Fruit fly (Drosophila melanogaster) whole organism, embryonic: ENCODE results near the gene Amun.
A peak's percentile ranks its signal among the peaks of the same experiment; 100 is the strongest.

ENCODE experiments used
- Atf3 ChIP-seq: fragments of 200-800 bp; sonication (Bioruptor generic); optimal IDR thresholded peaks from 3 replicates; lab custom pipeline; 2016; ENCODE audit warnings: missing biosample characterization, missing genetic modification characterization
- CG10321 ChIP-seq: fragments of 200-800 bp; sonication (Bioruptor generic); IDR thresholded peaks from 2 replicates; pipeline ENCODE4 v1.3.6; 2022; ENCODE audit warnings: missing biosample characterization, missing genetic modification characterization
- CG10654 ChIP-seq: fragments of 200-800 bp; sonication (Bioruptor generic); optimal IDR thresholded peaks from 2 replicates; lab custom pipeline; 2016; ENCODE audit warnings: missing biosample characterization, missing genetic modification characterization
- CG11695 ChIP-seq: fragments of 200-800 bp; sonication (Bioruptor generic); IDR thresholded peaks from 3 replicates; pipeline ENCODE4 v1.3.6; 2022; ENCODE audit warnings: missing biosample characterization, missing genetic modification characterization
- CG12104 ChIP-seq: fragments of 200-800 bp; sonication (Bioruptor generic); optimal IDR thresholded peaks from 3 replicates; lab custom pipeline; 2016; ENCODE audit warnings: missing biosample characterization, missing genetic modification characterization
- CG12155 ChIP-seq: fragments of 200-800 bp; sonication (Bioruptor generic); optimal IDR thresholded peaks from 3 replicates; lab custom pipeline; 2016; ENCODE audit warnings: missing biosample characterization, missing genetic modification characterization
- CG1233 ChIP-seq: fragments of 200-800 bp; sonication (Bioruptor generic); optimal IDR thresholded peaks from 4 replicates; lab custom pipeline; 2018; ENCODE audit warnings: missing biosample characterization, mild to moderate bottlenecking, missing genetic modification characterization
- CG17361 ChIP-seq: fragments of 200-800 bp; sonication (Bioruptor generic); IDR thresholded peaks from 3 replicates; pipeline ENCODE4 v1.3.6; 2022; ENCODE audit warnings: missing biosample characterization, missing genetic modification characterization
- CG30403 ChIP-seq: fragments of 200-800 bp; sonication (Bioruptor generic); optimal IDR thresholded peaks from 3 replicates; lab custom pipeline; 2016; ENCODE audit warnings: missing biosample characterization, missing genetic modification characterization
- CG31365 ChIP-seq: fragments of 200-800 bp; sonication (Bioruptor generic); optimal IDR thresholded peaks from 2 replicates; lab custom pipeline; 2018; ENCODE audit warnings: missing biosample characterization, mild to moderate bottlenecking, missing genetic modification characterization
- CG3838 ChIP-seq: fragments of 200-800 bp; sonication (Bioruptor generic); optimal IDR thresholded peaks from 3 replicates; lab custom pipeline; 2016; ENCODE audit warnings: missing biosample characterization, missing genetic modification characterization
- CG4328 ChIP-seq: fragments of 200-800 bp; sonication (Bioruptor generic); optimal IDR thresholded peaks from 3 replicates; lab custom pipeline; 2017; ENCODE audit warnings: missing biosample characterization, missing genetic modification reagents, missing genetic modification characterization
- CG4707 ChIP-seq: fragments of 200-800 bp; sonication (Bioruptor generic); optimal IDR thresholded peaks from 2 replicates; lab custom pipeline; 2018; ENCODE audit warnings: missing biosample characterization, mild to moderate bottlenecking, missing genetic modification characterization, moderate library complexity
- CG5953 ChIP-seq: fragments of 200-800 bp; sonication (Bioruptor generic); IDR thresholded peaks from 2 replicates; pipeline ENCODE4 v1.3.6; 2022; ENCODE audit warnings: missing biosample characterization, missing genetic modification characterization
- CG6175 ChIP-seq: fragments of 200-800 bp; sonication (Bioruptor generic); IDR thresholded peaks from 3 replicates; pipeline ENCODE4 v1.3.6; 2022; ENCODE audit warnings: missing biosample characterization, missing genetic modification characterization
- CG7271 ChIP-seq: fragments of 200-800 bp; sonication (Bioruptor generic); optimal IDR thresholded peaks from 2 replicates; lab custom pipeline; 2018; ENCODE audit warnings: missing biosample characterization, mild to moderate bottlenecking, missing genetic modification characterization, moderate library complexity
- CG7357 ChIP-seq: fragments of 200-800 bp; sonication (Bioruptor generic); IDR thresholded peaks from 3 replicates; pipeline ENCODE4 v1.3.6; 2022; ENCODE audit warnings: missing biosample characterization, missing genetic modification characterization
- CG8478 ChIP-seq: fragments of >200 bp; optimal IDR thresholded peaks from 2 replicates; lab custom pipeline; 2018
- CG9817 ChIP-seq: fragments of 200-800 bp; sonication (Bioruptor generic); optimal IDR thresholded peaks from 2 replicates; lab custom pipeline; 2018; ENCODE audit warnings: missing biosample characterization, mild to moderate bottlenecking, missing genetic modification characterization, moderate library complexity
- Dp ChIP-seq: fragments of 200-800 bp; sonication (Bioruptor generic); optimal IDR thresholded peaks from 2 replicates; lab custom pipeline; 2018; ENCODE audit warnings: missing biosample characterization, mild to moderate bottlenecking, missing genetic modification characterization, moderate library complexity
- Dref ChIP-seq: fragments of 200-800 bp; sonication (Bioruptor generic); IDR thresholded peaks from 2 replicates; pipeline ENCODE4 v1.3.6; 2022; ENCODE audit warnings: missing biosample characterization, missing genetic modification characterization
- H2.0 ChIP-seq: fragments of 200-800 bp; sonication (Bioruptor generic); IDR thresholded peaks from 2 replicates; pipeline ENCODE4 v1.3.6; 2022; ENCODE audit warnings: missing biosample characterization, missing genetic modification characterization
- Hand ChIP-seq: fragments of 200-800 bp; sonication (Bioruptor generic); optimal IDR thresholded peaks from 2 replicates; lab custom pipeline; 2017; ENCODE audit warnings: mild to moderate bottlenecking, missing biosample characterization, missing genetic modification reagents, missing genetic modification characterization
- Lim3 ChIP-seq: fragments of 200-800 bp; sonication (Bioruptor generic); IDR thresholded peaks from 2 replicates; pipeline ENCODE4 v1.3.6; 2022; ENCODE audit warnings: missing biosample characterization, missing genetic modification characterization
- NFAT ChIP-seq: fragments of 200-800 bp; sonication (Bioruptor generic); IDR thresholded peaks from 2 replicates; pipeline ENCODE4 v1.3.6; 2022; ENCODE audit warnings: missing biosample characterization, missing genetic modification characterization
- Nf-YC ChIP-seq: fragments of 200-800 bp; optimal IDR thresholded peaks from 3 replicates; lab custom pipeline; 2019; ENCODE audit warnings: missing biosample characterization, mild to moderate bottlenecking, missing genetic modification characterization, moderate library complexity
- Ssrp ChIP-seq: fragments of 200-800 bp; sonication (Bioruptor generic); optimal IDR thresholded peaks from 2 replicates; lab custom pipeline; 2018; ENCODE audit warnings: missing biosample characterization, mild to moderate bottlenecking, missing genetic modification characterization, moderate library complexity
- Trl ChIP-seq, 3 experiments: fragments of >200 bp in 2 of 3; fragments of 200-800 bp in 1 of 3; sonication (Bioruptor generic) in 1 of 3; optimal IDR thresholded peaks; 2 replicates in 1 of 3; 3 replicates in 2 of 3; lab custom pipeline; 2016 to 2017; ENCODE audit warnings: missing biosample characterization in 1 of 3, missing genetic modification characterization in 1 of 3
- bbx ChIP-seq: fragments of 200-800 bp; sonication (Bioruptor generic); IDR thresholded peaks from 2 replicates; pipeline ENCODE4 v1.3.6; 2022; ENCODE audit warnings: missing biosample characterization, missing genetic modification characterization; ENCODE audit not compliant: partially characterized antibody
- dati ChIP-seq: fragments of 200-800 bp; sonication (Bioruptor generic); IDR thresholded peaks from 2 replicates; pipeline ENCODE4 v1.3.6; 2022; ENCODE audit warnings: missing biosample characterization, missing genetic modification characterization
- gem ChIP-seq: fragments of 200-800 bp; sonication (Bioruptor generic); optimal IDR thresholded peaks from 2 replicates; lab custom pipeline; 2019; ENCODE audit warnings: missing biosample characterization, mild to moderate bottlenecking, missing genetic modification characterization, moderate library complexity
- grau ChIP-seq: fragments of 200-800 bp; optimal IDR thresholded peaks from 3 replicates; lab custom pipeline; 2019; ENCODE audit warnings: missing biosample characterization, mild to moderate bottlenecking, missing genetic modification characterization, moderate library complexity
- hkb ChIP-seq, 2 experiments: fragments of 200-800 bp in 1 of 2; fragments of >200 bp in 1 of 2; sonication (Bioruptor generic) in 1 of 2; IDR thresholded peaks in 1 of 2; optimal IDR thresholded peaks in 1 of 2; 2 replicates each; pipeline versions ENCODE4 v1.3.6 to Lab custom; 2017 to 2022; ENCODE audit warnings: missing biosample characterization in 1 of 2, missing genetic modification characterization in 1 of 2
- kah ChIP-seq: fragments of 200-800 bp; sonication (Bioruptor generic); optimal IDR thresholded peaks from 2 replicates; lab custom pipeline; 2018; ENCODE audit warnings: missing biosample characterization, mild to moderate bottlenecking, missing genetic modification characterization
- kay ChIP-seq: fragments of 200-800 bp; sonication (Bioruptor generic); optimal IDR thresholded peaks from 2 replicates; lab custom pipeline; 2016; ENCODE audit warnings: missing biosample characterization, missing genetic modification characterization
- lbe ChIP-seq: fragments of 200-800 bp; sonication (Bioruptor generic); optimal IDR thresholded peaks from 2 replicates; lab custom pipeline; 2016; ENCODE audit warnings: missing biosample characterization, mild to moderate bottlenecking, missing genetic modification characterization
- lov ChIP-seq, 2 experiments: fragments of 200-800 bp in 1 of 2; fragments of >200 bp in 1 of 2; sonication (Bioruptor generic) in 1 of 2; IDR thresholded peaks in 1 of 2; optimal IDR thresholded peaks in 1 of 2; 2 replicates in 1 of 2; 3 replicates in 1 of 2; pipeline versions ENCODE4 v1.3.6 to Lab custom; 2017 to 2022; ENCODE audit warnings: missing biosample characterization in 1 of 2, missing genetic modification characterization in 1 of 2
- mirr ChIP-seq: fragments of 200-800 bp; sonication (Bioruptor generic); optimal IDR thresholded peaks from 3 replicates; lab custom pipeline; 2018; ENCODE audit warnings: missing biosample characterization, mild to moderate bottlenecking, missing genetic modification characterization
- p53 ChIP-seq: fragments of 200-800 bp; sonication (Bioruptor generic); optimal IDR thresholded peaks from 2 replicates; lab custom pipeline; 2016; ENCODE audit warnings: missing biosample characterization, missing genetic modification characterization
- pita ChIP-seq: fragments of 200-800 bp; sonication (Bioruptor generic); optimal IDR thresholded peaks from 2 replicates; lab custom pipeline; 2017; ENCODE audit warnings: missing biosample characterization, mild to moderate bottlenecking, missing genetic modification characterization
- rib ChIP-seq: fragments of 200-800 bp; sonication (Bioruptor generic); IDR thresholded peaks from 2 replicates; pipeline ENCODE4 v1.3.6; 2022; ENCODE audit warnings: missing biosample characterization, missing genetic modification characterization
- row ChIP-seq: fragments of 200-800 bp; sonication (Bioruptor generic); IDR thresholded peaks from 3 replicates; pipeline ENCODE4 v1.3.6; 2022; ENCODE audit warnings: missing biosample characterization, missing genetic modification characterization
- salm ChIP-seq: fragments of 200-800 bp; sonication (Bioruptor generic); optimal IDR thresholded peaks from 2 replicates; lab custom pipeline; 2018; ENCODE audit warnings: missing biosample characterization, mild to moderate bottlenecking, missing genetic modification characterization
- tgo ChIP-seq: fragments of 200-800 bp; sonication (Bioruptor generic); IDR thresholded peaks from 3 replicates; pipeline ENCODE4 v1.3.6; 2022; ENCODE audit warnings: missing biosample characterization, missing genetic modification characterization
- tll ChIP-seq, 2 experiments: fragments of 200-800 bp in 1 of 2; fragments of >200 bp in 1 of 2; sonication (Bioruptor generic) in 1 of 2; optimal IDR thresholded peaks; 2 replicates each; lab custom pipeline; 2017 to 2019; ENCODE audit warnings: missing biosample characterization in 2 of 2, missing genetic modification characterization in 2 of 2, mild to moderate bottlenecking in 1 of 2, moderate library complexity in 1 of 2
- tup ChIP-seq: fragments of 200-800 bp; sonication (Bioruptor generic); optimal IDR thresholded peaks from 2 replicates; lab custom pipeline; 2016; ENCODE audit warnings: missing biosample characterization, mild to moderate bottlenecking, missing genetic modification characterization, moderate library complexity
- zen ChIP-seq: fragments of 200-800 bp; sonication (Bioruptor generic); optimal IDR thresholded peaks from 3 replicates; lab custom pipeline; 2018; ENCODE audit warnings: missing biosample characterization, mild to moderate bottlenecking, missing genetic modification characterization, moderate library complexity

Gene Amun

DNA sequence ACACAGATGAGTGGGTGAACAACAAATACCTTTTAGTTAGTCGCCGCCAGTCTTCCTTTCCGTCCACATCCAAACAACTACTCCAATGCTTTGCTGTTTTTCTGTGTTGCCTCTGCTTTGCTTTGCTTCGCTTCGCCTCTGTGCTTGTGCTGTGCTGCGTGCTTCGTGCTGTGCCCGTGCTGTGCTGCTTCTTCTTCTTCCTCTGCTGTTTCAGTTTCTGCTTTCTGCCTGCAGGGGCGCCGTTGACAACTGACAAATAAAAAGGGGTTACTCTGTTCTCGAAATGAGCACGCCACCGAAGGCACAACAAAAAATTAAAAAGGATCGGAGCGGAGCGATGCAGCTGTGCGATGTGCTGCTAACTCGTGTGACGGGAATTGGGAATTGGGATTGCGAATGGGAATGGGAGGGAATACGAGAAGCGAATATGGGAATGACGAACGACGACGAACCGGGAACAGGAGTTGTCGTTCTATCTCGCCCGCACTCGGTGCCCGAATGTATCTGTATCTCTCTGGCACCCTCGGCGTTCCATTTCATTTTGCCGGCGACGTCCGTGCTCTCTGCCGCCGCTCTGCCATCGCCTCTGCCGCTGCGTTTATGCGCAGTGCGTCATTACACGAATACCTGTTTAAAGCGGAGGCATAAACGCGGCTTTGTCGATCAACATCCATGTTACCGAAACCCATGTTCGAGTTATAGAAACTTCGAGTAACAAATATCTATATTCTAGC lies 669 bp downstream of the Amun start (continued):
- TF ChIP-seq Dp (GFP tag; lab: Kevin White, UChicago) (no peak), salm (tag; lab: Kevin White, UChicago) (peak; percentile 43), Atf3 (GFP tag; lab: Kevin White, UChicago) (peak; percentile 58), CG12104 (no peak), CG8478 (lab: Kevin White, UChicago) (no peak), NFAT (GFP tag; lab: Robert Waterston, UW) (peak; percentile 62; the same call in 1 of the 2 replicates), CG10654 (GFP tag; lab: Kevin White, UChicago) (peak; percentile 21), CG7271 (tag; lab: Kevin White, UChicago) (no peak), CG7357 (GFP tag; lab: Robert Waterston, UW) (peak; percentile 46; the same call in 1 of the 3 replicates), tgo (peak; percentile 63), p53 (GFP tag; lab: Kevin White, UChicago) (no peak), rib (GFP tag; lab: Robert Waterston, UW) (peak; percentile 68; the same call in 1 of the 2 replicates), kay (GFP tag; lab: Kevin White, UChicago) (no peak), CG30403 (GFP tag; lab: Kevin White, UChicago) (peak; percentile 46), CG4707 (GFP tag; lab: Kevin White, UChicago) (peak; percentile 32), CG17361 (GFP tag; lab: Robert Waterston, UW) (peak; percentile 75; the same call in 2 of the 3 replicates), Hand (no peak), dati (GFP tag; lab: Robert Waterston, UW) (0 out of 2 replicates have a peak, but pooled peaks have one; percentile 15), zen (tag; lab: Kevin White, UChicago) (no peak), CG10321 (peak; percentile 55), row (GFP tag; lab: Robert Waterston, UW) (peak; percentile 82), CG12155 (no peak), hkb (optimal IDR thresholded peaks at IDR 0.05; lab: Kevin White, UChicago) (no peak), hkb (GFP tag; IDR thresholded peaks at IDR 0.05; lab: Robert Waterston, UW) (peak; percentile 68), CG11695 (GFP tag; lab: Robert Waterston, UW) (peak; percentile 75), Ssrp (tag; lab: Kevin White, UChicago) (peak; percentile 36), tup (no peak), gem (tag; lab: Kevin White, UChicago) (peak; percentile 71), Nf-YC (tag; lab: Kevin White, UChicago) (peak; percentile 67), CG5953 (GFP tag; lab: Robert Waterston, UW) (peak; percentile 63), H2.0 (GFP tag; lab: Robert Waterston, UW) (peak; percentile 59), bbx (GFP tag; lab: Robert Waterston, UW) (peak; percentile 35; the same call in 1 of the 2 replicates), Trl (optimal IDR thresholded peaks at IDR 0.05; lab: Kevin White, UChicago) (peak in 1 of 2 experiments; percentile 30), Trl (GFP tag; optimal IDR thresholded peaks at IDR 0.05; lab: Kevin White, UChicago) (peak; percentile 18), Dref (peak; percentile 21; the same call in 1 of the 2 replicates), lbe (GFP tag; lab: Kevin White, UChicago) (peak; percentile 27), pita (no peak), lov (optimal IDR thresholded peaks at IDR 0.05; lab: Kevin White, UChicago) (no peak), lov (GFP tag; IDR thresholded peaks at IDR 0.05; lab: Robert Waterston, UW) (peak; percentile 60; the same call in 2 of the 3 replicates), CG6175 (GFP tag; lab: Robert Waterston, UW) (peak; percentile 88), CG4328 (GFP tag; lab: Kevin White, UChicago) (peak; percentile 39), mirr (GFP tag; lab: Kevin White, UChicago) (peak; percentile 8), grau (tag; lab: Kevin White, UChicago) (peak; percentile 73), CG31365 (no peak), tll (GFP tag; optimal IDR thresholded peaks at IDR 0.05; lab: Kevin White, UChicago) (no peak), kah (GFP tag; lab: Kevin White, UChicago) (no peak), CG9817 (tag; lab: Kevin White, UChicago) (peak; percentile 51), CG1233 (peak; percentile 56), Lim3 (GFP tag; lab: Robert Waterston, UW) (no peak), CG3838 (GFP tag; lab: Kevin White, UChicago) (peak; percentile 54)
